Worm (Caenorhabditis elegans) whole organism, young adult: ENCODE data around the gene W09C2.8.

Experiments used
- C17E4.6 ChIP-seq: fragments of 200-800 bp; sonication (Bioruptor generic); IDR thresholded peaks from 2 replicates; pipeline ENCODE4 v1.3.6; 2022; ENCODE audit warnings: missing genetic modification reagents, missing genetic modification characterization, missing compliant biosample characterization
- snpc-4 ChIP-seq, 5 experiments: fragments of 150-350 bp in 1 of 5; sonication (generic microtip) in 4 of 5; optimal IDR thresholded peaks; 2 replicates each; lab custom pipeline; 2014 to 2018; ENCODE audit warnings: missing genetic modification characterization in 5 of 5, missing biosample characterization in 3 of 5, antibody characterized with exemption in 2 of 5, mild to moderate bottlenecking in 2 of 5, missing compliant biosample characterization in 2 of 5, missing genotype in 2 of 5, moderate library complexity in 2 of 5, missing genetic modification reagents in 1 of 5
- tlf-1 ChIP-seq: fragments of 200-800 bp; sonication (Bioruptor generic); optimal IDR thresholded peaks from 2 replicates; lab custom pipeline; 2018; ENCODE audit warnings: mild to moderate bottlenecking, missing genetic modification characterization, missing compliant biosample characterization

ce11 chrIV:9614695-9615094 is 9.5 kb downstream of the W09C2.8 start, which contains the start of gene elt-1:
- TF ChIP-seq tlf-1 (GFP tag; lab: Kevin White, UChicago) (no peak), snpc-4 (GFP tag; optimal IDR thresholded peaks at IDR 0.05; lab: Kevin White, UChicago) (no peak), snpc-4 (tag; optimal IDR thresholded peaks at IDR 0.05; lab: Kevin White, UChicago) (no peak), C17E4.6 (GFP tag; lab: Robert Waterston, UW) (no peak)
